Fruit fly (Drosophila melanogaster) whole organism, adult: ENCODE results near the gene CG7565.
A peak's percentile ranks its signal among the peaks of the same experiment; 100 is the strongest.

ENCODE experiments used
- CG11617 ChIP-seq: fragments of 200-800 bp; sonication (Bioruptor generic); optimal IDR thresholded peaks from 2 replicates; lab custom pipeline; 2017; ENCODE audit warnings: mild to moderate bottlenecking, missing biosample characterization, missing genetic modification reagents, missing genetic modification characterization
- CG1620 ChIP-seq: fragments of 200-800 bp; sonication (Bioruptor generic); optimal IDR thresholded peaks from 2 replicates; lab custom pipeline; 2016; ENCODE audit warnings: missing biosample characterization, missing genetic modification characterization
- Crg-1 ChIP-seq: fragments of 200-800 bp; sonication (Bioruptor generic); optimal IDR thresholded peaks from 2 replicates; lab custom pipeline; 2016; ENCODE audit warnings: missing biosample characterization, missing genetic modification characterization
- Mnt ChIP-seq: fragments of 200-800 bp; sonication (Bioruptor generic); optimal IDR thresholded peaks from 2 replicates; lab custom pipeline; 2016; ENCODE audit warnings: missing biosample characterization, mild to moderate bottlenecking, missing genetic modification characterization
- kay ChIP-seq: fragments of 200-800 bp; sonication (Bioruptor generic); peaks from one replicate; lab custom pipeline; 2016; ENCODE audit warnings: missing biosample characterization, missing genetic modification characterization, borderline replicate concordance

DNA sequence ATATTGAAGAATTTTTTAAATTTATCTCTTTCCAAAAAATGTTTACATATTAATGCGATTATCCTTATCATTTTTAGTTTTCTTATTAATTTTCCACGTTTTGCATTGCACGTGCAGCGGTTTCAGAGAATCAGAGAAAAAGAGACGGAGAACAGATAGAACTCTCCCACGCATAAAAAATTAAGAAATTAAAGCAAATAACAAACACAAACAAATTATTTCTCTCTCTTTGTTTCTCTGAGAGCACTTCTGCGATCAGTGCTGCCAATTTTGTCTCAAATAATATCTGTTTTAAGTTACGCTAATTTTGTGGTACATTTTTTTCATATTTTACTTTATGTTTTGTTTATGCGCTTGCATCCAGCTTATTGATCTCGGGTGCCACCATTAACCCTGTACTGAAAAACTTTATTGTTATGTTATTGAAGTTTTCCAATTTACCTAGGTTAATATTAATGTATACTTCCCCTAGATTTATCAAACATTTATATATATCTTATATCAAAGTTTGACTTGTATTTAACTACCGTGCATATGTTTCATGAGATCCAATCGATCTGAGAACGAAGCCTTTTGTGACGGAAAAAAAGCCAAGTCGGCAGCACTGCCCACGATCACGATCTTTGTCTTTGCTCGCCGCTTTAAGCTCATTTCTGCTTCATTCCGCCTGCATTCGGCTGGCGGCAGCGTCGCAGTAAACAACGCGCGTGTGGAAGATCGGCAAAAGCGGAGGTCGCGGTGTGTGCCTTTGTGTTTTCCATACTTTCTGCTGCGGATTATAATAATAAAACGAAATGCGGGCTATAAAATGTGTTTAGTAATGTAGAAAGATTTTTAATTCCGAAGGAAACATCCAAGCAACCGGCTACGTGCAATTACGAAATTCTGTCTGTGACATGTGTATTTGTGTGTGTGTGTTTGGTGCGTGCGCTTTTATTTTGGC, 28.1 kb downstream of the CG7565 start, which contains the start of gene Sarm:
- TF ChIP-seq CG1620 (GFP tag; lab: Kevin White, UChicago) (peak; percentile 43), Mnt (GFP tag; lab: Kevin White, UChicago) (peak; percentile 60), CG11617 (GFP tag; lab: Kevin White, UChicago) (peak; percentile 59), kay (GFP tag; lab: Kevin White, UChicago) (no peak), Crg-1 (GFP tag; lab: Kevin White, UChicago) (peak; percentile 12)
